Fruit fly (Drosophila melanogaster) whole organism, embryonic: ENCODE measurements around the gene Sec22.

Source experiments
- Atf6 ChIP-seq: fragments of 200-800 bp; sonication (Bioruptor generic); IDR thresholded peaks from 2 replicates; pipeline ENCODE4 v1.3.6; 2022; ENCODE audit warnings: missing biosample characterization, missing genetic modification characterization
- Awh ChIP-seq: fragments of 200-800 bp; sonication (Bioruptor generic); IDR thresholded peaks from 2 replicates; pipeline ENCODE4, ENCODE4 v1.3.6; 2022; ENCODE audit warnings: missing biosample characterization, missing genetic modification characterization
- CG10543 ChIP-seq: fragments of 200-800 bp; sonication (Bioruptor generic); optimal IDR thresholded peaks from 3 replicates; lab custom pipeline; 2017; ENCODE audit warnings: missing biosample characterization, mild to moderate bottlenecking, missing genetic modification characterization, moderate library complexity
- CG12104 ChIP-seq: fragments of 200-800 bp; sonication (Bioruptor generic); optimal IDR thresholded peaks from 3 replicates; lab custom pipeline; 2016; ENCODE audit warnings: missing biosample characterization, missing genetic modification characterization
- CG1233 ChIP-seq: fragments of 200-800 bp; sonication (Bioruptor generic); optimal IDR thresholded peaks from 4 replicates; lab custom pipeline; 2018; ENCODE audit warnings: missing biosample characterization, mild to moderate bottlenecking, missing genetic modification characterization
- CG12769 ChIP-seq: fragments of 200-800 bp; sonication (Bioruptor generic); optimal IDR thresholded peaks from 2 replicates; lab custom pipeline; 2019; ENCODE audit warnings: missing biosample characterization, mild to moderate bottlenecking, missing genetic modification characterization, moderate library complexity
- CG15696 ChIP-seq: fragments of 200-800 bp; sonication (Bioruptor generic); optimal IDR thresholded peaks from 2 replicates; lab custom pipeline; 2019; ENCODE audit warnings: missing biosample characterization, mild to moderate bottlenecking, missing genetic modification characterization, moderate library complexity
- CG1603 ChIP-seq: fragments of 200-800 bp; sonication (Bioruptor generic); optimal IDR thresholded peaks from 2 replicates; lab custom pipeline; 2019; ENCODE audit warnings: missing biosample characterization, mild to moderate bottlenecking, missing genetic modification characterization, moderate library complexity
- CG16813 ChIP-seq: fragments of 200-800 bp; sonication (Bioruptor generic); IDR thresholded peaks from 3 replicates; pipeline ENCODE4 v1.3.6; 2022; ENCODE audit warnings: missing biosample characterization, missing genetic modification characterization; ENCODE audit not compliant: partially characterized antibody
- CG17612 ChIP-seq: fragments of 200-800 bp; sonication (Bioruptor generic); IDR thresholded peaks from 2 replicates; pipeline ENCODE4 v1.3.6; 2022; ENCODE audit warnings: missing biosample characterization, missing genetic modification characterization
- CG18599 ChIP-seq: fragments of 200-800 bp; sonication (Bioruptor generic); optimal IDR thresholded peaks from 3 replicates; lab custom pipeline; 2017; ENCODE audit warnings: missing biosample characterization, missing genetic modification characterization, mild to moderate bottlenecking, moderate library complexity, missing genetic modification reagents
- CG2120 ChIP-seq: fragments of 200-800 bp; sonication (Bioruptor generic); optimal IDR thresholded peaks from 3 replicates; lab custom pipeline; 2016; ENCODE audit warnings: missing biosample characterization, missing genetic modification characterization
- CG2202 ChIP-seq: fragments of 200-800 bp; sonication (Bioruptor generic); optimal IDR thresholded peaks from 2 replicates; lab custom pipeline; 2018; ENCODE audit warnings: missing biosample characterization, mild to moderate bottlenecking, missing genetic modification characterization
- CG2678 ChIP-seq: fragments of 200-800 bp; sonication (Bioruptor generic); optimal IDR thresholded peaks from 3 replicates; lab custom pipeline; 2019; ENCODE audit warnings: missing biosample characterization, mild to moderate bottlenecking, missing genetic modification characterization, moderate library complexity
- CG30431 ChIP-seq: fragments of 200-800 bp; sonication (Bioruptor generic); optimal IDR thresholded peaks from 2 replicates; lab custom pipeline; 2017; ENCODE audit warnings: missing biosample characterization, missing genetic modification characterization
- CG32532 ChIP-seq: fragments of 200-800 bp; sonication (Bioruptor generic); IDR thresholded peaks from 2 replicates; pipeline ENCODE4 v1.3.6; 2022; ENCODE audit warnings: missing biosample characterization, missing genetic modification characterization
- CG3407 ChIP-seq: fragments of 200-800 bp; sonication (Bioruptor generic); optimal IDR thresholded peaks from 2 replicates; lab custom pipeline; 2018; ENCODE audit warnings: missing biosample characterization, mild to moderate bottlenecking, missing genetic modification characterization
- CG3726 ChIP-seq: fragments of 200-800 bp; sonication (Bioruptor generic); IDR thresholded peaks from 3 replicates; pipeline ENCODE4, ENCODE4 v1.3.6; 2022; ENCODE audit warnings: missing biosample characterization, missing genetic modification characterization
- CG43689 ChIP-seq: fragments of 200-800 bp; sonication (Bioruptor generic); IDR thresholded peaks from 2 replicates; pipeline ENCODE4 v1.3.6; 2022; ENCODE audit warnings: missing biosample characterization, missing genetic modification characterization
- CG6813 ChIP-seq: fragments of 200-800 bp; sonication (Bioruptor generic); optimal IDR thresholded peaks from 2 replicates; lab custom pipeline; 2017; ENCODE audit warnings: missing biosample characterization, missing genetic modification characterization, mild to moderate bottlenecking, moderate library complexity, missing genetic modification reagents
- D ChIP-seq, 2 experiments: fragments of 200-800 bp in 1 of 2; fragments of >200 bp in 1 of 2; sonication (Bioruptor generic) in 1 of 2; optimal IDR thresholded peaks; 2 replicates in 1 of 2; 3 replicates in 1 of 2; lab custom pipeline; 2017; ENCODE audit warnings: mild to moderate bottlenecking in 1 of 2, missing biosample characterization in 1 of 2, missing genetic modification characterization in 1 of 2, missing genetic modification reagents in 1 of 2
- Hr78 ChIP-seq, 2 experiments: fragments of 200-800 bp in 1 of 2; fragments of >200 bp in 1 of 2; sonication (Bioruptor generic) in 1 of 2; optimal IDR thresholded peaks; 2 replicates each; lab custom pipeline; 2017 to 2019; ENCODE audit warnings: missing biosample characterization in 2 of 2, missing genetic modification characterization in 2 of 2, mild to moderate bottlenecking in 1 of 2, moderate library complexity in 1 of 2
- Pdp1 ChIP-seq, 2 experiments: fragments of 200-800 bp; sonication (Bioruptor generic); optimal IDR thresholded peaks; 3 replicates each; lab custom pipeline; 2016; ENCODE audit warnings: missing biosample characterization in 2 of 2, missing genetic modification characterization in 2 of 2, mild to moderate bottlenecking in 1 of 2, moderate library complexity in 1 of 2
- Sox100B ChIP-seq: fragments of 200-800 bp; sonication (Bioruptor generic); optimal IDR thresholded peaks from 3 replicates; lab custom pipeline; 2018; ENCODE audit warnings: missing biosample characterization, mild to moderate bottlenecking, missing genetic modification characterization
- Xrp1 ChIP-seq: fragments of 200-800 bp; sonication (Bioruptor generic); IDR thresholded peaks from 2 replicates; pipeline ENCODE4 v1.3.6; 2022; ENCODE audit warnings: missing biosample characterization, missing genetic modification characterization
- chinmo ChIP-seq: fragments of 200-800 bp; sonication (Bioruptor generic); IDR thresholded peaks from 4 replicates; pipeline ENCODE4 v1.3.6; 2022; ENCODE audit warnings: missing biosample characterization, missing genetic modification characterization; ENCODE audit not compliant: partially characterized antibody
- ci ChIP-seq: fragments of 200-800 bp; sonication (Bioruptor generic); IDR thresholded peaks from 3 replicates; pipeline ENCODE4 v1.3.6; 2022; ENCODE audit warnings: missing biosample characterization, missing genetic modification characterization
- croc ChIP-seq: fragments of 200-800 bp; sonication (Bioruptor generic); conservative IDR thresholded peaks from 3 replicates; pipeline ENCODE4 v1.3.6; 2022; ENCODE audit warnings: missing biosample characterization, missing genetic modification characterization
- crol ChIP-seq: fragments of 200-800 bp; sonication (Bioruptor generic); IDR thresholded peaks from 2 replicates; pipeline ENCODE4 v1.3.6; 2022; ENCODE audit warnings: missing biosample characterization, missing genetic modification characterization
- dmrt11E ChIP-seq: fragments of 200-800 bp; sonication (Bioruptor generic); optimal IDR thresholded peaks from 3 replicates; lab custom pipeline; 2018; ENCODE audit warnings: missing biosample characterization, mild to moderate bottlenecking, missing genetic modification characterization, moderate library complexity
- ems ChIP-seq: fragments of 200-800 bp; sonication (Bioruptor generic); optimal IDR thresholded peaks from 3 replicates; lab custom pipeline; 2016; ENCODE audit warnings: missing biosample characterization, missing genetic modification characterization
- fd64A ChIP-seq: fragments of 200-800 bp; sonication (Bioruptor generic); optimal IDR thresholded peaks from 3 replicates; lab custom pipeline; 2018; ENCODE audit warnings: missing biosample characterization, mild to moderate bottlenecking, missing genetic modification characterization
- grn ChIP-seq: fragments of 200-800 bp; sonication (Bioruptor generic); optimal IDR thresholded peaks from 3 replicates; lab custom pipeline; 2017; ENCODE audit warnings: missing biosample characterization, missing genetic modification characterization
- gsb-n ChIP-seq: fragments of 200-800 bp; sonication (Bioruptor generic); optimal IDR thresholded peaks from 3 replicates; lab custom pipeline; 2018; ENCODE audit warnings: missing biosample characterization, mild to moderate bottlenecking, missing genetic modification characterization
- klu ChIP-seq: fragments of 200-800 bp; sonication (Bioruptor generic); IDR thresholded peaks from 2 replicates; pipeline ENCODE4 v1.3.6; 2022; ENCODE audit warnings: missing biosample characterization, missing genetic modification characterization
- lola ChIP-seq, 3 experiments: fragments of >200 bp in 2 of 3; fragments of 200-800 bp in 1 of 3; sonication (Bioruptor generic) in 1 of 3; optimal IDR thresholded peaks; 2 replicates each; lab custom pipeline; 2017 to 2019; ENCODE audit warnings: missing biosample characterization in 3 of 3, missing genetic modification characterization in 3 of 3, mild to moderate bottlenecking in 1 of 3, moderate library complexity in 1 of 3
- lov ChIP-seq, 2 experiments: fragments of 200-800 bp in 1 of 2; fragments of >200 bp in 1 of 2; sonication (Bioruptor generic) in 1 of 2; IDR thresholded peaks in 1 of 2; optimal IDR thresholded peaks in 1 of 2; 2 replicates in 1 of 2; 3 replicates in 1 of 2; pipeline versions ENCODE4 v1.3.6 to Lab custom; 2017 to 2022; ENCODE audit warnings: missing biosample characterization in 1 of 2, missing genetic modification characterization in 1 of 2
- oc ChIP-seq: fragments of 200-800 bp; sonication (Bioruptor generic); optimal IDR thresholded peaks from 2 replicates; lab custom pipeline; 2018; ENCODE audit warnings: missing biosample characterization, mild to moderate bottlenecking, missing genetic modification characterization, moderate library complexity
- org-1 ChIP-seq: fragments of 200-800 bp; sonication (Bioruptor generic); optimal IDR thresholded peaks from 2 replicates; lab custom pipeline; 2017; ENCODE audit warnings: missing biosample characterization, missing genetic modification characterization
- otp ChIP-seq: fragments of 200-800 bp; sonication (Bioruptor generic); IDR thresholded peaks from 3 replicates; pipeline ENCODE4, ENCODE4 v1.3.6; 2022; ENCODE audit warnings: missing biosample characterization, missing genetic modification characterization
- pita ChIP-seq: fragments of 200-800 bp; sonication (Bioruptor generic); optimal IDR thresholded peaks from 2 replicates; lab custom pipeline; 2017; ENCODE audit warnings: missing biosample characterization, mild to moderate bottlenecking, missing genetic modification characterization
- pros ChIP-seq: fragments of 200-800 bp; sonication (Bioruptor generic); optimal IDR thresholded peaks from 3 replicates; lab custom pipeline; 2019; ENCODE audit warnings: missing biosample characterization, mild to moderate bottlenecking, missing genetic modification characterization, moderate library complexity
- pzg ChIP-seq: fragments of 200-800 bp; sonication (Bioruptor generic); optimal IDR thresholded peaks from 3 replicates; lab custom pipeline; 2018; ENCODE audit warnings: missing biosample characterization, mild to moderate bottlenecking, missing genetic modification characterization, moderate library complexity
- row ChIP-seq: fragments of 200-800 bp; sonication (Bioruptor generic); IDR thresholded peaks from 3 replicates; pipeline ENCODE4 v1.3.6; 2022; ENCODE audit warnings: missing biosample characterization, missing genetic modification characterization
- sd ChIP-seq: fragments of 200-800 bp; sonication (Bioruptor generic); optimal IDR thresholded peaks from 3 replicates; lab custom pipeline; 2018; ENCODE audit warnings: missing biosample characterization, mild to moderate bottlenecking, missing genetic modification characterization, moderate library complexity
- stwl ChIP-seq: fragments of 200-800 bp; sonication (Bioruptor generic); optimal IDR thresholded peaks from 3 replicates; lab custom pipeline; 2018; ENCODE audit warnings: missing biosample characterization, mild to moderate bottlenecking, missing genetic modification characterization, moderate library complexity
- vvl ChIP-seq: fragments of 200-800 bp; sonication (Bioruptor generic); IDR thresholded peaks from 2 replicates; pipeline ENCODE4 v1.3.6; 2022; ENCODE audit warnings: missing biosample characterization, missing genetic modification characterization

The Sec22 gene

DNA sequence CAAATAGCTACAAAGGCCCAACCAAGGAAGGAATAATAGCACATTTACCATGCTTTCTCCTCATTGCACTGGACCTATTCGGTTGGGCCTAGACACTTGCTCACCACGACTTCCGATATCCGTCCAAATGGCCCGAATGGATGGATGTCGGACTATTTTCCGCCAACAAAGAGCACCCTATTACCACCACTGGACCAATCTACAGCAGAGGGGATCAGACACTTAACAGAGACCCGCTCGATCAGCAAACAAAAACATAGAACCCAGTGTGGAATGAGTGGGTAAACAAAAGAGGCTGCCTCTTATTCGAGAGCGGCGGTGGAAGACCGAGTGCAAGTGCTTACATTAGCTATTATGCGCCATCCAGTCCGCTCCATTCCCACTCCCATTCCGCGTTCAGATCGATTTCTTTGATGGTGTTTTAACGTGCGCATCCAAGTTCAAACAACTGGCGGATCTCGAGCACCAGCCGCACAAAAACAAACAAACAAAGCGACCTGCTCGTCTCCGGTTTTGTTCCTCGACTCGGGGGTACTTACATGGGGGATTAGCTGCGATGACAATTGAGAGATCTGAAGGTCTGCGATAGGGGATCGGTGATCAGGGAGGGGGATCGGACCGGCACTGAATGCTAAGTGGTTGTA is 37.3 kb upstream of the Sec22 start:
- TF ChIP-seq otp (0 out of 3 replicates have a peak, but pooled peaks have one; percentile 28), Pdp1 (GFP tag; optimal IDR thresholded peaks at IDR 0.05; lab: Kevin White, UChicago) (peak in 1 of 2 experiments; percentile 13), CG3407 (GFP tag; lab: Kevin White, UChicago) (peak; percentile 4), pzg (GFP tag; lab: Kevin White, UChicago) (no peak), vvl (GFP tag; lab: Robert Waterston, UW) (0 out of 2 replicates have a peak, but pooled peaks have one; percentile 16), Atf6 (GFP tag; lab: Robert Waterston, UW) (no peak), CG15696 (tag; lab: Kevin White, UChicago) (peak; percentile 28), klu (GFP tag; lab: Robert Waterston, UW) (no peak), CG43689 (GFP tag; lab: Robert Waterston, UW) (no peak), CG3726 (GFP tag; lab: Robert Waterston, UW) (no peak), Xrp1 (GFP tag; lab: Robert Waterston, UW) (peak; percentile 38; the same call in 1 of the 2 replicates), grn (peak; percentile 3), row (no peak), Sox100B (no peak), CG30431 (GFP tag; lab: Kevin White, UChicago) (no peak), Hr78 (GFP tag; optimal IDR thresholded peaks at IDR 0.05; lab: Kevin White, UChicago) (peak in 1 of 2 experiments; percentile 26), crol (GFP tag; lab: Robert Waterston, UW) (peak; percentile 52; the same call in 1 of the 2 replicates), dmrt11E (tag; lab: Kevin White, UChicago) (peak; percentile 1), CG17612 (GFP tag; lab: Robert Waterston, UW) (no peak), CG6813 (peak; percentile 44), pros (GFP tag; lab: Kevin White, UChicago) (peak; percentile 33), stwl (tag; lab: Kevin White, UChicago) (no peak), gsb-n (peak; percentile 48), ci (GFP tag; lab: Robert Waterston, UW) (0 out of 3 replicates have a peak, but pooled peaks have one; percentile 30), CG2120 (GFP tag; lab: Kevin White, UChicago) (no peak), CG2678 (tag; lab: Kevin White, UChicago) (peak; percentile 15), oc (tag; lab: Kevin White, UChicago) (peak; percentile 88), CG12769 (peak; percentile 40), CG16813 (GFP tag; lab: Robert Waterston, UW) (no peak), croc (GFP tag; lab: Robert Waterston, UW) (no peak), lola (GFP tag; optimal IDR thresholded peaks at IDR 0.05; lab: Kevin White, UChicago) (peak in 1 of 3 experiments; percentile 2), CG1233 (peak; percentile 6), lov (optimal IDR thresholded peaks at IDR 0.05; lab: Kevin White, UChicago) (no peak), lov (GFP tag; IDR thresholded peaks at IDR 0.05; lab: Robert Waterston, UW) (no peak), ems (no peak), CG32532 (GFP tag; lab: Robert Waterston, UW) (0 out of 2 replicates have a peak, but pooled peaks have one; percentile 5), fd64A (GFP tag; lab: Kevin White, UChicago) (peak; percentile 28), CG1603 (tag; lab: Kevin White, UChicago) (peak; percentile 3), pita (no peak), sd (tag; lab: Kevin White, UChicago) (no peak), CG18599 (GFP tag; lab: Kevin White, UChicago) (peak; percentile 26), CG12104 (GFP tag; lab: Kevin White, UChicago) (no peak), Awh (GFP tag; lab: Robert Waterston, UW) (no peak), CG10543 (GFP tag; lab: Kevin White, UChicago) (peak; percentile 42), D (optimal IDR thresholded peaks at IDR 0.05; lab: Kevin White, UChicago) (no peak), D (GFP tag; optimal IDR thresholded peaks at IDR 0.05; lab: Kevin White, UChicago) (peak; percentile 8), chinmo (0 out of 4 replicates have a peak, but pooled peaks have one; percentile 20), org-1 (GFP tag; lab: Kevin White, UChicago) (peak; percentile 12), CG2202 (tag; lab: Kevin White, UChicago) (peak; percentile 22)
